Worm (Caenorhabditis elegans) whole organism, late embryonic: Measurements from ENCODE around the gene cgh-1.

ENCODE experiments used
- C08G9.2 ChIP-seq: sonication (generic microtip); optimal IDR thresholded peaks from 2 replicates; lab custom pipeline; 2016; ENCODE audit warnings: mild to moderate bottlenecking, missing genetic modification characterization, moderate library complexity, missing compliant biosample characterization
- F13H6.1 ChIP-seq: sonication (generic microtip); optimal IDR thresholded peaks from 2 replicates; lab custom pipeline; 2016; ENCODE audit warnings: missing genetic modification characterization, missing compliant biosample characterization
- K09A11.1 ChIP-seq: sonication (generic microtip); optimal IDR thresholded peaks from 2 replicates; lab custom pipeline; 2017; ENCODE audit warnings: antibody characterized with exemption, mild to moderate bottlenecking, missing genetic modification characterization, missing compliant biosample characterization; ENCODE audit not compliant: insufficient read depth
- Y22D7AL.16 ChIP-seq: sonication (generic microtip); optimal IDR thresholded peaks from 2 replicates; lab custom pipeline; 2016; ENCODE audit warnings: missing genetic modification characterization, missing compliant biosample characterization
- ahr-1 ChIP-seq: sonication (generic microtip); optimal IDR thresholded peaks from 2 replicates; lab custom pipeline; 2016; ENCODE audit warnings: missing genetic modification characterization, missing compliant biosample characterization
- ama-1 ChIP-seq: fragments of 150-350 bp; optimal IDR thresholded peaks from 2 replicates; lab custom pipeline; 2014
- ceh-14 ChIP-seq: sonication (generic microtip); optimal IDR thresholded peaks from 2 replicates; lab custom pipeline; 2016; ENCODE audit warnings: missing genotype, missing genetic modification characterization, missing compliant biosample characterization
- ceh-18 ChIP-seq: sonication (generic microtip); optimal IDR thresholded peaks from 2 replicates; lab custom pipeline; 2016; ENCODE audit warnings: missing genetic modification characterization, missing compliant biosample characterization
- ceh-19 ChIP-seq: fragments of 200-800 bp; sonication (Bioruptor generic); optimal IDR thresholded peaks from 2 replicates; lab custom pipeline; 2018; ENCODE audit warnings: mild to moderate bottlenecking, missing genetic modification characterization, missing compliant biosample characterization
- ceh-2 ChIP-seq: sonication (generic microtip); optimal IDR thresholded peaks from 2 replicates; lab custom pipeline; 2016; ENCODE audit warnings: missing genotype, missing genetic modification characterization, missing compliant biosample characterization
- ceh-30 ChIP-seq: fragments of 150-350 bp; optimal IDR thresholded peaks from 2 replicates; lab custom pipeline; 2014; ENCODE audit warnings: missing biosample characterization, missing genetic modification characterization
- ceh-31 ChIP-seq: sonication (generic microtip); optimal IDR thresholded peaks from 2 replicates; lab custom pipeline; 2016; ENCODE audit warnings: missing genetic modification characterization, missing compliant biosample characterization
- ceh-34 ChIP-seq: sonication (generic microtip); optimal IDR thresholded peaks from 2 replicates; lab custom pipeline; 2016; ENCODE audit warnings: mild to moderate bottlenecking, missing genetic modification characterization, missing compliant biosample characterization
- ceh-48 ChIP-seq: sonication (generic microtip); optimal IDR thresholded peaks from 2 replicates; lab custom pipeline; 2016; ENCODE audit warnings: missing genetic modification characterization, inconsistent platforms, missing compliant biosample characterization
- ceh-6 ChIP-seq: fragments of 200-800 bp; sonication (Bioruptor generic); optimal IDR thresholded peaks from 2 replicates; lab custom pipeline; 2018; ENCODE audit warnings: mild to moderate bottlenecking, missing genetic modification characterization, missing compliant biosample characterization
- ceh-9 ChIP-seq: sonication (generic microtip); optimal IDR thresholded peaks from 2 replicates; lab custom pipeline; 2016; ENCODE audit warnings: mild to moderate bottlenecking, missing genetic modification characterization, inconsistent platforms, missing compliant biosample characterization
- che-1 ChIP-seq: sonication (generic microtip); optimal IDR thresholded peaks from 2 replicates; lab custom pipeline; 2016; ENCODE audit warnings: mild to moderate bottlenecking, missing genetic modification characterization, missing compliant biosample characterization
- dmd-4 ChIP-seq: sonication (generic microtip); optimal IDR thresholded peaks from 2 replicates; lab custom pipeline; 2016; ENCODE audit warnings: borderline replicate concordance, missing genetic modification characterization, missing compliant biosample characterization
- dve-1 ChIP-seq: sonication (generic microtip); optimal IDR thresholded peaks from 2 replicates; lab custom pipeline; 2017; ENCODE audit warnings: antibody characterized with exemption, mild to moderate bottlenecking, missing genetic modification characterization, missing compliant biosample characterization
- elt-2 ChIP-seq: sonication (generic microtip); optimal IDR thresholded peaks from 2 replicates; lab custom pipeline; 2016; ENCODE audit warnings: missing genetic modification reagents, missing genetic modification characterization, missing compliant biosample characterization
- elt-4 ChIP-seq: sonication (generic microtip); optimal IDR thresholded peaks from 2 replicates; lab custom pipeline; 2016; ENCODE audit warnings: missing genetic modification characterization, missing compliant biosample characterization
- ets-4 ChIP-seq: sonication (generic microtip); optimal IDR thresholded peaks from 2 replicates; lab custom pipeline; 2016; ENCODE audit warnings: missing genetic modification characterization, missing compliant biosample characterization
- eyg-1 ChIP-seq: sonication (generic microtip); optimal IDR thresholded peaks from 2 replicates; lab custom pipeline; 2016; ENCODE audit warnings: missing genotype, missing genetic modification characterization, missing compliant biosample characterization
- fkh-10 ChIP-seq: fragments of 150-350 bp; optimal IDR thresholded peaks from 2 replicates; lab custom pipeline; 2014; ENCODE audit warnings: missing biosample characterization, missing genetic modification reagents, missing genetic modification characterization
- gmeb-2 ChIP-seq: sonication (generic microtip); optimal IDR thresholded peaks from 2 replicates; lab custom pipeline; 2016; ENCODE audit warnings: missing genetic modification characterization, inconsistent platforms, missing compliant biosample characterization
- hlh-13 ChIP-seq: fragments of 200-800 bp; sonication (Bioruptor generic); optimal IDR thresholded peaks from 2 replicates; lab custom pipeline; 2018; ENCODE audit warnings: mild to moderate bottlenecking, missing genetic modification characterization, missing compliant biosample characterization
- hlh-30 ChIP-seq: sonication (generic microtip); optimal IDR thresholded peaks from 2 replicates; lab custom pipeline; 2017; ENCODE audit warnings: antibody characterized with exemption, missing genetic modification characterization, missing compliant biosample characterization; ENCODE audit not compliant: insufficient read depth
- lin-11 ChIP-seq: fragments of 200-800 bp; sonication (Bioruptor generic); optimal IDR thresholded peaks from 2 replicates; lab custom pipeline; 2018; ENCODE audit warnings: mild to moderate bottlenecking, missing genetic modification characterization, missing compliant biosample characterization
- mec-3 ChIP-seq: sonication (generic microtip); optimal IDR thresholded peaks from 2 replicates; lab custom pipeline; 2016; ENCODE audit warnings: borderline replicate concordance, missing genetic modification characterization, missing compliant biosample characterization
- nfya-1 ChIP-seq: sonication (generic microtip); optimal IDR thresholded peaks from 2 replicates; lab custom pipeline; 2017; ENCODE audit warnings: missing genetic modification characterization, mild to moderate bottlenecking, missing compliant biosample characterization, antibody characterized with exemption, moderate library complexity
- nhr-11 ChIP-seq: fragments of 150-350 bp; optimal IDR thresholded peaks from 2 replicates; lab custom pipeline; 2014; ENCODE audit warnings: missing biosample characterization, missing genetic modification characterization
- nhr-232 ChIP-seq: sonication (generic microtip); optimal IDR thresholded peaks from 2 replicates; lab custom pipeline; 2016; ENCODE audit warnings: missing genetic modification characterization, missing compliant biosample characterization
- npax-4 ChIP-seq: sonication (generic microtip); optimal IDR thresholded peaks from 2 replicates; lab custom pipeline; 2016; ENCODE audit warnings: missing genetic modification characterization, missing compliant biosample characterization
- pag-3 ChIP-seq: sonication (generic microtip); optimal IDR thresholded peaks from 2 replicates; lab custom pipeline; 2016; ENCODE audit warnings: missing compliant biosample characterization, missing genetic modification characterization, borderline replicate concordance
- pha-2 ChIP-seq: sonication (generic microtip); optimal IDR thresholded peaks from 2 replicates; lab custom pipeline; 2017; ENCODE audit warnings: mild to moderate bottlenecking, missing genetic modification characterization, missing compliant biosample characterization
- pqm-1 ChIP-seq: sonication (generic microtip); optimal IDR thresholded peaks from 2 replicates; lab custom pipeline; 2016; ENCODE audit warnings: missing genetic modification characterization, missing compliant biosample characterization
- pros-1 ChIP-seq: fragments of 150-350 bp; optimal IDR thresholded peaks from 2 replicates; lab custom pipeline; 2014; ENCODE audit warnings: missing biosample characterization, missing genetic modification reagents, missing genetic modification characterization
- ref-2 ChIP-seq: sonication (generic microtip); optimal IDR thresholded peaks from 2 replicates; lab custom pipeline; 2016; ENCODE audit warnings: missing genetic modification characterization, missing compliant biosample characterization
- rnt-1 ChIP-seq: sonication (generic microtip); optimal IDR thresholded peaks from 2 replicates; lab custom pipeline; 2016; ENCODE audit warnings: missing genetic modification characterization, missing compliant biosample characterization
- sox-2 ChIP-seq: fragments of 200-800 bp; sonication (Bioruptor generic); IDR thresholded peaks from 2 replicates; pipeline ENCODE4 v1.3.6; 2022; ENCODE audit warnings: missing genetic modification reagents, missing genetic modification characterization, missing compliant biosample characterization
- sox-4 ChIP-seq: sonication (generic microtip); optimal IDR thresholded peaks from 2 replicates; lab custom pipeline; 2017; ENCODE audit warnings: mild to moderate bottlenecking, missing genetic modification characterization, inconsistent platforms, missing compliant biosample characterization
- syd-9 ChIP-seq: sonication (generic microtip); optimal IDR thresholded peaks from 2 replicates; lab custom pipeline; 2016; ENCODE audit warnings: mild to moderate bottlenecking, missing genetic modification characterization, moderate library complexity, missing compliant biosample characterization
- tbx-7 ChIP-seq: sonication (generic microtip); optimal IDR thresholded peaks from 2 replicates; lab custom pipeline; 2016; ENCODE audit warnings: missing genotype, missing genetic modification characterization, missing compliant biosample characterization
- unc-3 ChIP-seq, 2 experiments: fragments of 200-800 bp in 1 of 2; sonication (Bioruptor generic) in 1 of 2; sonication (generic microtip) in 1 of 2; conservative IDR thresholded peaks in 1 of 2; optimal IDR thresholded peaks in 1 of 2; 2 replicates each; pipeline versions ENCODE4 v1.3.6 to Lab custom; 2016 to 2022; ENCODE audit warnings: missing compliant biosample characterization in 2 of 2, missing genetic modification characterization in 2 of 2, missing genetic modification reagents in 1 of 2
- unc-42 ChIP-seq: sonication (generic microtip); optimal IDR thresholded peaks from 2 replicates; lab custom pipeline; 2016; ENCODE audit warnings: missing genotype, missing genetic modification characterization, missing compliant biosample characterization
- unc-55 ChIP-seq: sonication (generic microtip); optimal IDR thresholded peaks from 2 replicates; lab custom pipeline; 2017; ENCODE audit warnings: missing biosample characterization, missing genetic modification reagents, missing genetic modification characterization
- unc-86 ChIP-seq: sonication (generic microtip); optimal IDR thresholded peaks from 2 replicates; lab custom pipeline; 2016; ENCODE audit warnings: missing genetic modification characterization, missing compliant biosample characterization
- zip-5 ChIP-seq: sonication (generic microtip); optimal IDR thresholded peaks from 2 replicates; lab custom pipeline; 2016; ENCODE audit warnings: missing genetic modification characterization, missing compliant biosample characterization
- ztf-16 ChIP-seq: sonication (generic microtip); optimal IDR thresholded peaks from 2 replicates; lab custom pipeline; 2017; ENCODE audit warnings: missing genetic modification characterization, missing compliant biosample characterization

cgh-1 gene

DNA sequence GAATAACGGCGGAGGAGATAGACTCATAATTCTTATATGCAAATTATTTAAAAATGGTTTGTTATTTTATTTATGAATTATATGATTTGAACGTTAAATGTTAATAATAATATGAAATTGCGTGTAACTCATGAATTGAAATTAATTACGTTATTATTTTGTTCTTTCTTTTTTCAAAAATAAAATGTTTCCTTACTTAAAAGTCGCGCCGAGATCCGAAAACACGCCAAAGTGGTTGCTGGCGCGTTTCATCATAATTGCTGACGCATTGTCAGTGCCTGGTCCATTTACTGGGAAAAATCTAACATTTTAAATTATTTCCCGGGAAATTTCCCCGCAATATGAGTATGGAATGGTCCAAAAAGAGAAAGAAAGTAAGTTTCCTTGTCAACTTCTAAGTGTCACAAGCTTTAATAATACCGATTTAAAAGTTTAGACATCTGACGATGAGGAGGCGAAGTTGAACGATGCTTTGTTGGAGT, 1.8 kb upstream of the cgh-1 start, which contains the start of the genes C07H6.9 and sap-140:
TSS of gene C07H6.9 (minus strand) at position 51 of the 482 bp plus-strand sequence.
TSS of gene sap-140 (plus strand) at position 318 of the 482 bp plus-strand sequence.
- TF ChIP-seq nfya-1 (tag; lab: Kevin White, UChicago) (peak; percentile 42), rnt-1 (tag; lab: Kevin White, UChicago) (no peak), unc-42 (tag; lab: Kevin White, UChicago) (peak; percentile 32), ref-2 (tag; lab: Kevin White, UChicago) (peak; percentile 40), ceh-30 (tag; lab: Kevin White, UChicago) (peak; percentile 73), unc-3 (GFP tag; conservative IDR thresholded peaks at IDR 0.05; lab: Robert Waterston, UW) (no peak), unc-3 (tag; optimal IDR thresholded peaks at IDR 0.05; lab: Kevin White, UChicago) (no peak), ceh-2 (tag; lab: Kevin White, UChicago) (peak; percentile 14), ceh-31 (tag; lab: Kevin White, UChicago) (peak; percentile 45), elt-2 (tag; lab: Kevin White, UChicago) (peak; percentile 21), unc-86 (tag; lab: Kevin White, UChicago) (peak; percentile 4)

DNA sequence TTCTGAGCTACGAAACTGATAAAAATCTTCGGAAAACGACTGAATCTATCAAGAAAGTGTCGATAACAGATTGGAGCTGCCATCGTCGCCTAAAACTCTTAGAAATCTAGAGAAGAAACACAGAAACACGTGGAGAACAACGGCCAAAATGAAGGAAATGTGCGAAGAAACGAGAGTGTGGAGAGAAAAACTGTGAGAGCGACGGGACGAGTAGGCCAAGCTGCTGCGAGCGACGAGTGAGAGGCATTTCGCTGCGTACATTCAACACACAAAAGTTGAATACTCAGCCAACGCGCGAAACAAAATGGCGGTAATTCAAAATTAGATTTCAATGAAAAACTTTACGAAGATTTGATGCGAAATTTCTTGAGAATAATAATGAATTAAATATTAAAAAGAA, 714 bp upstream of the cgh-1 start:
- TF ChIP-seq ets-4 (tag; lab: Kevin White, UChicago) = peak; percentile 26
- TF ChIP-seq elt-2 (tag; lab: Kevin White, UChicago) = peak; percentile 89
- TF ChIP-seq K09A11.1 (tag; lab: Kevin White, UChicago) = no peak
- peak; percentile 25 for TF ChIP-seq ceh-19 (GFP tag; lab: Kevin White, UChicago)
- TF ChIP-seq pag-3 = no peak
- TF ChIP-seq pros-1 (tag; lab: Kevin White, UChicago) = no peak
- no peak for TF ChIP-seq syd-9 (tag; lab: Kevin White, UChicago)
- TF ChIP-seq nhr-11 (tag; lab: Kevin White, UChicago) = no peak
- no peak for TF ChIP-seq lin-11 (tag; lab: Kevin White, UChicago)
- TF ChIP-seq mec-3 = no peak
- peak; percentile 84 for TF ChIP-seq nfya-1 (tag; lab: Kevin White, UChicago)
- TF ChIP-seq pha-2 (tag; lab: Kevin White, UChicago) = no peak
- peak; percentile 49 for TF ChIP-seq hlh-30 (tag; lab: Kevin White, UChicago)
- TF ChIP-seq tbx-7 (tag; lab: Kevin White, UChicago) = no peak
- TF ChIP-seq hlh-13 (GFP tag; lab: Kevin White, UChicago) = no peak
- TF ChIP-seq ceh-30 (tag; lab: Kevin White, UChicago) = no peak
- TF ChIP-seq ref-2 (tag; lab: Kevin White, UChicago) = peak; percentile 71
- no peak for TF ChIP-seq elt-4
- TF ChIP-seq ceh-18 (tag; lab: Kevin White, UChicago) = peak; percentile 81
- TF ChIP-seq ztf-16 (tag; lab: Kevin White, UChicago) = no peak
- TF ChIP-seq F13H6.1 (tag; lab: Kevin White, UChicago) = no peak
- peak; percentile 81 for TF ChIP-seq dve-1 (tag; lab: Kevin White, UChicago)
- no peak for TF ChIP-seq C08G9.2 (tag; lab: Kevin White, UChicago)
- TF ChIP-seq sox-4 = no peak
- TF ChIP-seq unc-55 (GFP tag; lab: Kevin White, UChicago) = peak; percentile 71
- TF ChIP-seq ama-1 (lab: Kevin White, UChicago) = no peak
- TF ChIP-seq zip-5 = no peak
- no peak for TF ChIP-seq npax-4 (tag; lab: Kevin White, UChicago)
- TF ChIP-seq Y22D7AL.16 = no peak
- TF ChIP-seq dmd-4 (tag; lab: Kevin White, UChicago) = no peak
- TF ChIP-seq pqm-1 (tag; lab: Kevin White, UChicago) = no peak
- no peak for TF ChIP-seq ceh-9 (tag; lab: Kevin White, UChicago)
- TF ChIP-seq ceh-34 = peak; percentile 71
- no peak for TF ChIP-seq unc-3 (GFP tag; conservative IDR thresholded peaks at IDR 0.05; lab: Robert Waterston, UW)
- no peak for TF ChIP-seq unc-3 (tag; optimal IDR thresholded peaks at IDR 0.05; lab: Kevin White, UChicago)
- TF ChIP-seq sox-2 = no peak
- TF ChIP-seq ceh-2 (tag; lab: Kevin White, UChicago) = no peak
- TF ChIP-seq gmeb-2 (tag; lab: Kevin White, UChicago) = no peak
- TF ChIP-seq ceh-48 (tag; lab: Kevin White, UChicago) = no peak
- TF ChIP-seq ahr-1 = no peak
- no peak for TF ChIP-seq fkh-10 (GFP tag; lab: Kevin White, UChicago)
- peak; percentile 50 for TF ChIP-seq ceh-14 (tag; lab: Kevin White, UChicago)
- no peak for TF ChIP-seq che-1
- no peak for TF ChIP-seq ceh-6 (GFP tag; lab: Kevin White, UChicago)
- no peak for TF ChIP-seq eyg-1 (tag; lab: Kevin White, UChicago)
- no peak for TF ChIP-seq nhr-232
